Fruit fly (Drosophila melanogaster) whole organism: Measurements from ENCODE around the gene Nasp.

Experiments
- CG8478 ChIP-seq: fragments of >200 bp; optimal IDR thresholded peaks from 2 replicates; lab custom pipeline; 2018; ENCODE audit warnings: inconsistent platforms
- Dll ChIP-seq: fragments of >200 bp; optimal IDR thresholded peaks from 2 replicates; lab custom pipeline; 2017
- EcR ChIP-seq, 2 experiments: fragments of >200 bp; optimal IDR thresholded peaks; 2 replicates each; lab custom pipeline; 2017; ENCODE audit warnings: missing biosample characterization in 2 of 2, missing genetic modification characterization in 2 of 2, missing genetic modification reagents in 2 of 2
- pan ChIP-seq: fragments of >200 bp; optimal IDR thresholded peaks from 2 replicates; lab custom pipeline; 2017
- psq ChIP-seq: fragments of >200 bp; optimal IDR thresholded peaks from 2 replicates; lab custom pipeline; 2017
- usp ChIP-seq: fragments of >200 bp; optimal IDR thresholded peaks from 2 replicates; lab custom pipeline; 2017; ENCODE audit warnings: missing biosample characterization, missing genetic modification characterization, mixed read lengths

The Nasp gene

dm6 chr3R:8715851-8716550 lies 31.6 kb upstream of the Nasp start, which contains the start of gene TMEM216:
TMEM216 (plus strand) TSS chr3R:8716243.
- TF ChIP-seq Dll (lab: Kevin White, UChicago) (no peak), pan (lab: Kevin White, UChicago) (no peak), CG8478 (no peak), psq (lab: Kevin White, UChicago) (no peak), EcR (GFP tag; optimal IDR thresholded peaks at IDR 0.05; lab: Kevin White, UChicago) (no peak), usp (GFP tag; lab: Kevin White, UChicago) (no peak)

DNA sequence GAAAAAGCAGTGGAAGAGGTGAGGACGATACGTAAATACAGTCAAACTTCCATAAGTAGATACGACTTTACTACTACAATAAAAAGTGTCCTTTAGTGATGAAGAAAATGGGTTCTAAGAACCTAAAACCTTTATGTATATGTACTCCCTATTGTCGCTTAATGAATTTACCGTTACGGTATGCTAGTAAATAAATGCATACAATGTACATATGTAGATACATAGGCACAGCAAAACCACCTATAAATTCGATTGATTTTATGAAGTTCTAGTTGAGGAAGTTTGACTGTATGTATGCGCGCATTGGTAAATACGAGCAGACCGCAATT lies 31.1 kb upstream of the Nasp start:
- TF ChIP-seq usp (GFP tag; lab: Kevin White, UChicago) (no peak), Dll (lab: Kevin White, UChicago) (no peak), pan (lab: Kevin White, UChicago) (no peak), CG8478 (no peak), EcR (GFP tag; optimal IDR thresholded peaks at IDR 0.05; lab: Kevin White, UChicago) (no peak), psq (lab: Kevin White, UChicago) (no peak)

- TF ChIP-seq psq (lab: Kevin White, UChicago), result no peak
- TF ChIP-seq EcR (GFP tag; optimal IDR thresholded peaks at IDR 0.05; lab: Kevin White, UChicago), result no peak
- TF ChIP-seq Dll (lab: Kevin White, UChicago), result no peak
- no peak for TF ChIP-seq pan (lab: Kevin White, UChicago)
- no peak for TF ChIP-seq CG8478
- no peak for TF ChIP-seq usp (GFP tag; lab: Kevin White, UChicago)
These were observed 29.2 kb upstream of the Nasp start, which contains the start of gene Cks85A for dm6 chr3R:8718356-8718755. Cks85A (minus strand) TSS chr3R:8718456.

DNA sequence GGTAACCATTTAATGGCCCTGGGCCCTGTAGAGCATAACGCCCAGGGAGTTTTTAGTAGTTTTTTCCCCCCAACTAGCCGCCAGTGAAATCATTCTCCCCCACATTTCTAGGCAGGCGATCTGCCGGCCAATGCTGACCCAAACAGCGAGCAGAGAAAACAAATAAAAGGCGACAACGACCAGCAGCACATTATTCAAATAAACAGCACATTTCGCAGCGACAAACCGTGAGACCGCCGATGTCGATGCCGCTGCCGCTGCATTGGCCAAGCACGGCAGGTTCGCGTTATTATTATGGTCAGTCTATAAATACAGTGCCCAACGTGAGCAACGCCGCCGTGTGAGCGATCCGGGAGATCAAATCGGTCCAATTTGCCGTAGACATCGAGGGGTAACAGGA lies 28.7 kb upstream of the Nasp start, which contains the start of gene CG11760:
TSS of gene CG11760 (plus strand) at position 301 of the 400 bp plus-strand sequence.
- TF ChIP-seq EcR (GFP tag; optimal IDR thresholded peaks at IDR 0.05; lab: Kevin White, UChicago), result no peak
- TF ChIP-seq Dll (lab: Kevin White, UChicago), result no peak
- no peak for TF ChIP-seq pan (lab: Kevin White, UChicago)
- TF ChIP-seq CG8478, result no peak
- no peak for TF ChIP-seq usp (GFP tag; lab: Kevin White, UChicago)
- no peak for TF ChIP-seq psq (lab: Kevin White, UChicago)

DNA sequence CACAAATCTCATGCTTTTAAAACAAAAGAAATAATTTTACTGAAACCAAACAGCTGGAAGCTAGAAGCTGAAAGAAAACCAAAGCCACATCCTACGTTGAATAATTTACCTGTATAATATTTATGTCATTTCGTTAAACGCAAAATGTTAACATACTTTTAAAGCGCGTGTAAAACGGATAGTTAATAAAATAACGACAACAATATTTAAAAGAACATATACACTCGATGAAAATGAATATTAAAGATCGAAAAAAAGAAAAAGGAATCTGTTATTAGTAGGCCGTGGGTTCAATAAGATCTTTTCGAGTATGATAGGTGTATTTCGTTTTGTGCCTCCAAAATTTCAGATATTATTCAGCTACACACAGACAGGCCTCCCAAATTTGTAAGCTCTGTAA lies 26.5 kb upstream of the Nasp start, which contains the start of gene CG8136:
TSS of gene CG8136 (plus strand) at position 301 of the 400 bp plus-strand sequence.
- TF ChIP-seq usp (GFP tag; lab: Kevin White, UChicago) (no peak), Dll (lab: Kevin White, UChicago) (no peak), pan (lab: Kevin White, UChicago) (no peak), psq (lab: Kevin White, UChicago) (no peak), EcR (GFP tag; optimal IDR thresholded peaks at IDR 0.05; lab: Kevin White, UChicago) (no peak), CG8478 (no peak)

dm6 chr3R:8722962-8723548 lies 24.5 kb upstream of the Nasp start, which contains the start of gene nom:
nom (plus strand) TSS chr3R:8723174.
- TF ChIP-seq EcR (GFP tag; optimal IDR thresholded peaks at IDR 0.05; lab: Kevin White, UChicago), result no peak
- TF ChIP-seq pan (lab: Kevin White, UChicago), result no peak
- TF ChIP-seq usp (GFP tag; lab: Kevin White, UChicago), result no peak

- no peak for TF ChIP-seq usp (GFP tag; lab: Kevin White, UChicago)
- TF ChIP-seq EcR (GFP tag; optimal IDR thresholded peaks at IDR 0.05; lab: Kevin White, UChicago), result no peak
- TF ChIP-seq pan (lab: Kevin White, UChicago), result no peak
- no peak for TF ChIP-seq Dll (lab: Kevin White, UChicago)
- no peak for TF ChIP-seq psq (lab: Kevin White, UChicago)
- TF ChIP-seq CG8478, result no peak
These were observed 22.4 kb upstream of the Nasp start, which contains the start of gene ouib for dm6 chr3R:8725179-8725578. ouib (plus strand) TSS chr3R:8725479.

DNA sequence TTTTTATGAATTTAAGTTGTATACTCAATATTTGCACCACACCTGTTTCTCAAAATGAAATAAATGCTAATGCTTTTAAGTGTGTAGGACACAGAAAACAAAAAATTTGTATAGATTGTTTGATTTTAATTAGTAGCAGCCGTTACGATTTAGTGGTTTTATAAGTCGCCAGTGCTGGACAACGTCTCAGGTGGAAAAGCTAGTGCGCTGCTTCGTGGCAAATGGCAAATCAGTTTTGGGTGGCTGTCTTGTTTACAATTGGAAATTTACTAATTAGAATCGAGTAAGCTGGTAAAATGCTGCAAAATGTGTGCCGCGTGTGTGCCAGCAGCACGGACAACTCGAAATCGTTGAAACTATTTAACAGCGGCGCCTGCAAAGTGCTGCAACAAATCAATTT lies 21.0 kb upstream of the Nasp start, which contains the start of gene CG8159:
TSS of gene CG8159 (plus strand) at position 223 of the 400 bp plus-strand sequence.
- TF ChIP-seq pan (lab: Kevin White, UChicago), result no peak
- TF ChIP-seq CG8478, result no peak
- no peak for TF ChIP-seq EcR (GFP tag; optimal IDR thresholded peaks at IDR 0.05; lab: Kevin White, UChicago)
- no peak for TF ChIP-seq usp (GFP tag; lab: Kevin White, UChicago)
- TF ChIP-seq psq (lab: Kevin White, UChicago), result no peak
- no peak for TF ChIP-seq Dll (lab: Kevin White, UChicago)

DNA sequence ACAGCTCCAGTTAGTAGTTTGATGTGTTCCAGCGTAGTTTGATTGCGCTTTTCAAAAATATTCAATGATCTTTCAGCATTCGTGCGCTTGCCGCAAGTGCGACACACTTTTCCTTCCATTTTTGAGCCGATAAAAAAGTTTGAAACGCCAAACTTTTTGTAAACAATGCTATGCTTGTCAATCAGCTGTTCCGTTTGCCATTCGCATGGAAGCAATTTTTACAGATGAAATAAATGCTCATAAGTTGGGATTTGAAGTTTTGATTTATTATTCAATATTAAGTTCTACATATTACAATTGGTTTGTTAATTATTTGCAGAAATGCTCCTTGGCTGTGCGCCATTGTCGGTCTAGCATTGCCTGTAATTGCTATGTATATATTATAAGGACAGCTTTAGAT lies 18.1 kb upstream of the Nasp start, which contains the start of gene ranshi:
TSS of gene ranshi (minus strand) at position 152 of the 400 bp plus-strand sequence.
- TF ChIP-seq EcR (GFP tag; optimal IDR thresholded peaks at IDR 0.05; lab: Kevin White, UChicago) (no peak), Dll (lab: Kevin White, UChicago) (no peak), usp (GFP tag; lab: Kevin White, UChicago) (no peak), pan (lab: Kevin White, UChicago) (no peak), CG8478 (no peak), psq (lab: Kevin White, UChicago) (no peak)

- TF ChIP-seq pan (lab: Kevin White, UChicago), result no peak
- no peak for TF ChIP-seq EcR (GFP tag; optimal IDR thresholded peaks at IDR 0.05; lab: Kevin White, UChicago)
- no peak for TF ChIP-seq CG8478
- no peak for TF ChIP-seq Dll (lab: Kevin White, UChicago)
- TF ChIP-seq psq (lab: Kevin White, UChicago), result no peak
- no peak for TF ChIP-seq usp (GFP tag; lab: Kevin White, UChicago)
These were observed 15.9 kb upstream of the Nasp start, which contains the start of the genes M1BP and CG8202 for dm6 chr3R:8731597-8732263. M1BP (minus strand) TSS chr3R:8731698. CG8202 (plus strand) TSS chr3R:8732091.
